Fruit fly (Drosophila melanogaster): Measurements from ENCODE around the gene CG32188.

DNA sequence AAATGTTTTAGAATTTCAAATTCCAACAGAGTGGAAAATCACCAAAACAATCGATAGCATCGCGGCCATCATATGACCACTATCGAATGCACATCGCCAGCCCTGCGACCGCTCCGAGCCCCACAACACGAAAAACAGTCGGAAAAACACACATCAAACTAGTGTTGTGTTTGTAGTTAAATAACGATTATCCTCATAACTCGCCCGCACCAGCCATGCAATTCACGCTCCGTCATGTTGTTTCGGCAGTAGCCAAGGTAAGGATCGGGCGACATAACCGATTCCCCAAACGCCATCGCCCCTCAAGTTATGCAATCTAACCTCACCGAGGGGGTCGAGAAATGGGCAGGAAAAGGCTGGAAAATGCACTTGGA, 13.5 kb upstream of the CG32188 start:
- no peak for TF ChIP-seq Crg-1 (GFP tag; optimal IDR thresholded peaks at IDR 0.05)
- no peak for TF ChIP-seq cic (GFP tag; optimal IDR thresholded peaks at IDR 0.05)
- TF ChIP-seq bab1 (GFP tag; optimal IDR thresholded peaks at IDR 0.05): peak; percentile 27
- TF ChIP-seq pad (GFP tag; optimal IDR thresholded peaks at IDR 0.05): no peak
- peak; percentile 57 for TF ChIP-seq Hr96 (GFP tag; optimal IDR thresholded peaks at IDR 0.05)
- TF ChIP-seq kay (GFP tag; ENCODE audit: borderline replicate concordance): no peak
- TF ChIP-seq CG5204 (GFP tag; optimal IDR thresholded peaks at IDR 0.05): no peak
- no peak for TF ChIP-seq tj (GFP tag; optimal IDR thresholded peaks at IDR 0.05)
- no peak for TF ChIP-seq Clk (GFP tag; optimal IDR thresholded peaks at IDR 0.05)
